Fruit fly (Drosophila melanogaster) whole organism, wandering third instar larva: ENCODE data around the gene nau.

ENCODE experiments used
- Abd-B ChIP-seq: fragments of >200 bp; optimal IDR thresholded peaks from 2 replicates; lab custom pipeline; 2017; ENCODE audit warnings: missing biosample characterization, missing genetic modification characterization
- CG32264 ChIP-seq: fragments of 200-800 bp; sonication (Bioruptor generic); optimal IDR thresholded peaks from 2 replicates; lab custom pipeline; 2016; ENCODE audit warnings: missing biosample characterization, missing genetic modification characterization
- CG9705 ChIP-seq: fragments of 200-800 bp; sonication (Bioruptor generic); optimal IDR thresholded peaks from 2 replicates; lab custom pipeline; 2018; ENCODE audit warnings: missing biosample characterization, mild to moderate bottlenecking, missing genetic modification characterization
- CrebA ChIP-seq: fragments of 200-800 bp; sonication (Bioruptor generic); optimal IDR thresholded peaks from 2 replicates; lab custom pipeline; 2016; ENCODE audit warnings: missing biosample characterization, mild to moderate bottlenecking, missing genetic modification characterization, borderline replicate concordance
- Dfd ChIP-seq: fragments of >200 bp; optimal IDR thresholded peaks from 2 replicates; lab custom pipeline; 2017; ENCODE audit warnings: missing biosample characterization, missing genetic modification characterization
- Dif ChIP-seq: fragments of 200-275, 200-300 bp; sonication (Bioruptor generic); optimal IDR thresholded peaks from 2 replicates; lab custom pipeline; 2018; ENCODE audit warnings: missing biosample characterization, missing genetic modification characterization; ENCODE audit not compliant: partially characterized antibody
- GATAd ChIP-seq: sonication (Bioruptor generic); optimal IDR thresholded peaks from 2 replicates; lab custom pipeline; 2016; ENCODE audit warnings: missing biosample characterization, missing genetic modification characterization
- HLH106 ChIP-seq: fragments of 200-800 bp; optimal IDR thresholded peaks from 3 replicates; lab custom pipeline; 2019; ENCODE audit warnings: missing biosample characterization, mild to moderate bottlenecking, missing genetic modification characterization, moderate library complexity
- Hnf4 ChIP-seq: fragments of 200-800 bp; sonication (Bioruptor generic); optimal IDR thresholded peaks from 2 replicates; lab custom pipeline; 2016; ENCODE audit warnings: missing biosample characterization, mild to moderate bottlenecking, missing genetic modification characterization
- Hr78 ChIP-seq: fragments of >200 bp; optimal IDR thresholded peaks from 2 replicates; lab custom pipeline; 2017; ENCODE audit warnings: missing biosample characterization, missing genetic modification characterization
- Hr83 ChIP-seq: fragments of 200-300 bp; sonication (Bioruptor generic); optimal IDR thresholded peaks from 2 replicates; lab custom pipeline; 2016; ENCODE audit warnings: missing biosample characterization, mild to moderate bottlenecking, missing genetic modification characterization, moderate library complexity; ENCODE audit not compliant: poor library complexity, severe bottlenecking
- Jra ChIP-seq: sonication (Bioruptor generic); optimal IDR thresholded peaks from 2 replicates; lab custom pipeline; 2016; ENCODE audit warnings: missing biosample characterization, missing genetic modification characterization
- Mio ChIP-seq: sonication (Bioruptor generic); optimal IDR thresholded peaks from 2 replicates; lab custom pipeline; 2016; ENCODE audit warnings: missing biosample characterization, missing genetic modification characterization
- Myc ChIP-seq: fragments of >200 bp; optimal IDR thresholded peaks from 2 replicates; lab custom pipeline; 2017
- N ChIP-seq: fragments of >200 bp; optimal IDR thresholded peaks from 2 replicates; lab custom pipeline; 2018; ENCODE audit warnings: missing biosample characterization, missing external identifiers, missing genetic modification characterization
- OdsH ChIP-seq: fragments of 200-800 bp; sonication (Bioruptor generic); optimal IDR thresholded peaks from 2 replicates; lab custom pipeline; 2016; ENCODE audit warnings: missing biosample characterization, mild to moderate bottlenecking, missing genetic modification characterization
- Rel ChIP-seq, 2 experiments: fragments of 200-800 bp; sonication (Bioruptor generic) in 1 of 2; optimal IDR thresholded peaks; 2 replicates in 1 of 2; 3 replicates in 1 of 2; lab custom pipeline; 2016 to 2019; ENCODE audit warnings: mild to moderate bottlenecking in 2 of 2, missing biosample characterization in 2 of 2, missing genetic modification characterization in 2 of 2, moderate library complexity in 1 of 2
- Sp1 ChIP-seq: fragments of 200-800 bp; sonication (Bioruptor generic); optimal IDR thresholded peaks from 3 replicates; lab custom pipeline; 2019; ENCODE audit warnings: missing biosample characterization, mild to moderate bottlenecking, missing genetic modification characterization, moderate library complexity
- Vsx2 ChIP-seq: fragments of 200-300, 225-300 bp; sonication (Bioruptor generic); optimal IDR thresholded peaks from 2 replicates; lab custom pipeline; 2018; ENCODE audit warnings: missing biosample characterization, missing genetic modification characterization; ENCODE audit not compliant: partially characterized antibody
- br ChIP-seq: fragments of 200-800 bp; sonication (Bioruptor generic); optimal IDR thresholded peaks from 2 replicates; lab custom pipeline; 2016; ENCODE audit warnings: missing biosample characterization, missing genetic modification characterization
- brk ChIP-seq: fragments of 200-800 bp; sonication (Bioruptor generic); optimal IDR thresholded peaks from 2 replicates; lab custom pipeline; 2016; ENCODE audit warnings: missing biosample characterization, mild to moderate bottlenecking, missing genetic modification characterization
- dl ChIP-seq, 2 experiments: fragments of 175-275, 200-275 bp in 1 of 2; fragments of 200-275 bp in 1 of 2; sonication (Bioruptor generic); optimal IDR thresholded peaks; lab custom pipeline; 2018; ENCODE audit warnings: mild to moderate bottlenecking in 2 of 2, missing biosample characterization in 2 of 2, missing genetic modification characterization in 2 of 2, moderate library complexity in 2 of 2; ENCODE audit not compliant: partially characterized antibody in 2 of 2, insufficient read depth in 1 of 2
- dmrt93B ChIP-seq: fragments of 200-800 bp; sonication (Bioruptor generic); optimal IDR thresholded peaks from 2 replicates; lab custom pipeline; 2018; ENCODE audit warnings: missing biosample characterization, mild to moderate bottlenecking, missing genetic modification characterization
- dsf ChIP-seq: sonication (Bioruptor generic); optimal IDR thresholded peaks from 2 replicates; lab custom pipeline; 2016; ENCODE audit warnings: missing biosample characterization, missing genetic modification characterization, borderline replicate concordance
- ey ChIP-seq: fragments of 200-800 bp; sonication (Bioruptor generic); optimal IDR thresholded peaks from 2 replicates; lab custom pipeline; 2016; ENCODE audit warnings: missing biosample characterization, missing genetic modification characterization
- foxo ChIP-seq, 2 experiments: fragments of 200-800 bp; sonication (Bioruptor generic); optimal IDR thresholded peaks; 2 replicates in 1 of 2; 3 replicates in 1 of 2; lab custom pipeline; 2016 to 2017; ENCODE audit warnings: missing biosample characterization in 2 of 2, missing genetic modification characterization in 2 of 2
- fru ChIP-seq: fragments of 200-800 bp; sonication (Bioruptor generic); optimal IDR thresholded peaks from 3 replicates; lab custom pipeline; 2016; ENCODE audit warnings: missing biosample characterization, mild to moderate bottlenecking, missing genetic modification characterization
- h ChIP-seq: fragments of 200-800 bp; sonication (Bioruptor generic); optimal IDR thresholded peaks from 3 replicates; lab custom pipeline; 2016; ENCODE audit warnings: missing biosample characterization, mild to moderate bottlenecking, missing genetic modification characterization
- jim ChIP-seq: fragments of 175-275, 200-325 bp; sonication (Bioruptor generic); optimal IDR thresholded peaks from 2 replicates; lab custom pipeline; 2016; ENCODE audit warnings: missing biosample characterization, mild to moderate bottlenecking, missing genetic modification characterization
- lola ChIP-seq: fragments of >200 bp; optimal IDR thresholded peaks from 2 replicates; lab custom pipeline; 2017; ENCODE audit warnings: missing biosample characterization, missing genetic modification characterization
- pan ChIP-seq: fragments of >200 bp; optimal IDR thresholded peaks from 2 replicates; lab custom pipeline; 2017
- psq ChIP-seq: fragments of 200-800 bp; sonication (Bioruptor generic); optimal IDR thresholded peaks from 3 replicates; lab custom pipeline; 2017; ENCODE audit warnings: missing biosample characterization, mild to moderate bottlenecking, missing genetic modification characterization, moderate library complexity
- rgr ChIP-seq: fragments of 200-800 bp; sonication (Bioruptor generic); optimal IDR thresholded peaks from 3 replicates; lab custom pipeline; 2016; ENCODE audit warnings: missing biosample characterization, mild to moderate bottlenecking, missing genetic modification characterization
- sage ChIP-seq: fragments of 200-800 bp; sonication (Bioruptor generic); optimal IDR thresholded peaks from 2 replicates; lab custom pipeline; 2016; ENCODE audit warnings: missing biosample characterization, mild to moderate bottlenecking, missing genetic modification characterization
- sv ChIP-seq: fragments of 200-800 bp; sonication (Bioruptor generic); optimal IDR thresholded peaks from 3 replicates; lab custom pipeline; 2016; ENCODE audit warnings: missing biosample characterization, missing genetic modification characterization
- tai ChIP-seq: sonication (Bioruptor generic); optimal IDR thresholded peaks from 2 replicates; lab custom pipeline; 2016; ENCODE audit warnings: missing biosample characterization, missing genetic modification characterization
- usp ChIP-seq: fragments of >200 bp; optimal IDR thresholded peaks from 2 replicates; lab custom pipeline; 2017; ENCODE audit warnings: missing biosample characterization, missing genetic modification characterization
- woc ChIP-seq: sonication (Bioruptor generic); optimal IDR thresholded peaks from 2 replicates; lab custom pipeline; 2016; ENCODE audit warnings: missing biosample characterization, mild to moderate bottlenecking, missing genetic modification characterization

Gene nau

DNA sequence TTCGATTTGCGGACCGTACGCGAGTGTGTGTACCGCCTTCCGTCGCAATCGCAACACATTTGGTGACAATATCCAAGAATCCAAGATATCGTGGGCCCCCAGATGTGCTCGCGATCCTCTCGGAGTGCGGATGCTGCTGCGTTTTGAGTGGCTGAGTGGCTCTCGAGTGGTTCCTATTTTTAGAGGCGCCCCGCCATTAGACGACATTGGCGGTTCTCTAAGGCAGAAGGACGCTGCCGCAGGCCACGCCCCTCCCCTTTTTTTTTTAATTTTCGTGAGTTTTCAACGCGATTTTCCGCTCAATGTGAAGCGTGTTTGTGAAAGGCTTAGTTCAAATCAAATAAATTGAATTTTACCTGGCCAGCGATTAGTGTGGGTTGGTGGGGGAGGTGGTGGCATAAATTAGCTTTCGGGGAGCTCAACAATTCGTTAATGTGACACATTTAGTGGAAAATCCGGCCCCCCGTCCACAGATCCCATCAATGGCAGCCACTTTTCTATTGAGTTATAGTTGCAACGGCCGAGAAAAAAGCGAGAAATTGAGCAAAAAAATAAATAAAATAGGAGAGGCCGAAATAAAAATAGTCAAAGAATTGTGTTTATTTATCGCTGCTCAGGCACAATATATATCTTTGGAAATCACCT, at the start of gene nau:
TSS of gene nau (minus strand) at position 61 of the 645 bp plus-strand sequence.
- TF ChIP-seq fru (GFP tag; lab: Kevin White, UChicago) (no peak), OdsH (GFP tag; lab: Kevin White, UChicago) (no peak), CrebA (GFP tag; lab: Kevin White, UChicago) (no peak), dmrt93B (no peak), sage (GFP tag; lab: Kevin White, UChicago) (no peak), rgr (GFP tag; lab: Kevin White, UChicago) (no peak), Dfd (GFP tag; lab: Kevin White, UChicago) (no peak), br (GFP tag; lab: Kevin White, UChicago) (no peak), Jra (no peak), tai (GFP tag; lab: Kevin White, UChicago) (no peak), woc (no peak), brk (no peak), foxo (GFP tag; optimal IDR thresholded peaks at IDR 0.05; lab: Kevin White, UChicago) (no peak), usp (no peak), dl (GFP tag; optimal IDR thresholded peaks at IDR 0.05; lab: Kevin White, UChicago; ENCODE audit: insufficient read depth in 1 of 2, partially characterized antibody in 2 of 2) (no peak), CG9705 (GFP tag; lab: Kevin White, UChicago) (no peak), dsf (no peak), Vsx2 (GFP tag; lab: Kevin White, UChicago) (no peak), Rel (GFP tag; optimal IDR thresholded peaks at IDR 0.05; lab: Kevin White, UChicago) (no peak), Rel (tag; optimal IDR thresholded peaks at IDR 0.05; lab: Kevin White, UChicago) (no peak), Hnf4 (GFP tag; lab: Kevin White, UChicago) (no peak)

DNA sequence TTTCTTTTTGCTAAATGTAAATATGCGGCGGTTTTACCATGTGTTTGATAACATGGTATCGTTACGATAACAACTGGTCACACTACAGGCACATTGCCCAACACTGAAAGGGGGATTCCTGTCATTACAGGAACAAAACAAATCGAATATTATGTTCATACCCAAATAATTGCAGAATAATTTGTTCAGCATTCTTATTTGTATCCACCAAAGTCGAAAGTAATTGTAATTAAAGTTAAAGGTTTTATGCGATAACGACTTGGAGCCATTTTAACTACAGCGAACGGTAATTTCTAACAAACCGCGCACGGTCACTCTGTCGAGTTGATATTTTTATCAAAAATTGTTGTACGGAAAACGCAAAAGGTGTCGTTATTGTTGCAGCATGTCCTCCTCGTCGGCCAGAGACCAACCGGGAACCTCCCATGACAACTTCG, 49.3 kb upstream of the nau start, which contains the start of the genes CG10214 and CG10375:
TSS of gene CG10214 (minus strand) at position 72 of the 437 bp plus-strand sequence.
TSS of gene CG10375 (plus strand) at position 296 of the 437 bp plus-strand sequence.
- no peak for TF ChIP-seq brk
- TF ChIP-seq foxo (GFP tag; optimal IDR thresholded peaks at IDR 0.05; lab: Kevin White, UChicago): peak in 1 of 2 experiments; percentile 86
- TF ChIP-seq Mio: peak; percentile 21
- TF ChIP-seq HLH106: peak; percentile 68
- TF ChIP-seq dmrt93B: peak; percentile 26
- no peak for TF ChIP-seq Dfd (GFP tag; lab: Kevin White, UChicago)
- TF ChIP-seq Myc (lab: Kevin White, UChicago): peak; percentile 62
- TF ChIP-seq dsf: no peak
- peak; percentile 51 for TF ChIP-seq CG9705 (GFP tag; lab: Kevin White, UChicago)
- TF ChIP-seq ey (GFP tag; lab: Kevin White, UChicago): peak; percentile 79
- TF ChIP-seq woc: peak; percentile 53
- TF ChIP-seq rgr (GFP tag; lab: Kevin White, UChicago): peak; percentile 86
- TF ChIP-seq psq (GFP tag; lab: Kevin White, UChicago): peak; percentile 51
- no peak for TF ChIP-seq Hnf4 (GFP tag; lab: Kevin White, UChicago)
- no peak for TF ChIP-seq Abd-B (GFP tag; lab: Kevin White, UChicago)
- TF ChIP-seq CrebA (GFP tag; lab: Kevin White, UChicago): no peak
- no peak for TF ChIP-seq dl (GFP tag; optimal IDR thresholded peaks at IDR 0.05; lab: Kevin White, UChicago; ENCODE audit: insufficient read depth in 1 of 2, partially characterized antibody in 2 of 2)
- TF ChIP-seq tai (GFP tag; lab: Kevin White, UChicago): no peak
- peak; percentile 71 for TF ChIP-seq Sp1 (GFP tag; lab: Kevin White, UChicago)
- no peak for TF ChIP-seq lola (GFP tag; lab: Kevin White, UChicago)
- TF ChIP-seq CG32264: peak; percentile 59
- TF ChIP-seq Hr83 (GFP tag; lab: Kevin White, UChicago): peak; percentile 72
- TF ChIP-seq usp: no peak
- TF ChIP-seq br (GFP tag; lab: Kevin White, UChicago): peak; percentile 66
- TF ChIP-seq OdsH (GFP tag; lab: Kevin White, UChicago): peak; percentile 68
- peak; percentile 75 for TF ChIP-seq sv (GFP tag; lab: Kevin White, UChicago)
- peak; percentile 22 for TF ChIP-seq GATAd (GFP tag; lab: Kevin White, UChicago)
- TF ChIP-seq sage (GFP tag; lab: Kevin White, UChicago): no peak
- TF ChIP-seq Jra: peak; percentile 67
- no peak for TF ChIP-seq Dif (GFP tag; lab: Kevin White, UChicago)
- TF ChIP-seq jim (GFP tag; lab: Kevin White, UChicago): no peak
- no peak for TF ChIP-seq pan (lab: Kevin White, UChicago)
- TF ChIP-seq Rel (GFP tag; optimal IDR thresholded peaks at IDR 0.05; lab: Kevin White, UChicago): no peak
- peak; percentile 95 for TF ChIP-seq Rel (tag; optimal IDR thresholded peaks at IDR 0.05; lab: Kevin White, UChicago)
- TF ChIP-seq Vsx2 (GFP tag; lab: Kevin White, UChicago): no peak
- TF ChIP-seq fru (GFP tag; lab: Kevin White, UChicago): peak; percentile 75
- no peak for TF ChIP-seq N
- TF ChIP-seq Hr78 (GFP tag; lab: Kevin White, UChicago): no peak
- peak; percentile 82 for TF ChIP-seq h (GFP tag; lab: Kevin White, UChicago)
- TF ChIP-seq, all 38 proteins: peak for 21
